Worm (Caenorhabditis elegans): ENCODE data around the gene cid-1.

- TF ChIP-seq ama-1 (optimal IDR thresholded peaks at IDR 0.05) (no peak), pes-1 (GFP tag; IDR thresholded peaks at IDR 0.05) (no peak)
These were observed 18.3 kb upstream of the cid-1 start for ce11 chrIII:5155393-5155792.

Data from whole organism, early embryonic.